Fruit fly (Drosophila melanogaster): ENCODE measurements around the gene poe.

poe gene

dm6 chr2L:8042645-8043281, 28.7 kb downstream of the poe start, which contains the start of gene RpL36A (continued):
- TF ChIP-seq kni (GFP tag; optimal IDR thresholded peaks at IDR 0.05) = no peak
- no peak for TF ChIP-seq CG10654 (GFP tag; optimal IDR thresholded peaks at IDR 0.05)
- TF ChIP-seq Lpt (GFP tag; optimal IDR thresholded peaks at IDR 0.05) = no peak
- TF ChIP-seq Awh (GFP tag; IDR thresholded peaks at IDR 0.05) = peak; percentile 53; the same call in 1 of the 2 replicates
- peak; percentile 73 for TF ChIP-seq unc-4 (GFP tag; IDR thresholded peaks at IDR 0.05; ENCODE audit: partially characterized antibody)
- peak; percentile 45 for TF ChIP-seq CG17359 (tag; optimal IDR thresholded peaks at IDR 0.05)
- peak; percentile 21 for TF ChIP-seq Usf (GFP tag; optimal IDR thresholded peaks at IDR 0.05)
- no peak for TF ChIP-seq az2 (GFP tag; optimal IDR thresholded peaks at IDR 0.05)
- TF ChIP-seq MESR4 (GFP tag; optimal IDR thresholded peaks at IDR 0.05) = peak; percentile 100
- TF ChIP-seq fd102C (GFP tag; optimal IDR thresholded peaks at IDR 0.05) = no peak
- TF ChIP-seq ci (GFP tag; IDR thresholded peaks at IDR 0.05) = peak; percentile 84
- no peak for TF ChIP-seq ab (GFP tag; optimal IDR thresholded peaks at IDR 0.05)
- TF ChIP-seq CG1832 (GFP tag; optimal IDR thresholded peaks at IDR 0.05) = no peak
- peak; percentile 94 for TF ChIP-seq knrl (GFP tag; IDR thresholded peaks at IDR 0.05; ENCODE audit: partially characterized antibody)
- peak; percentile 55 for TF ChIP-seq CG4328 (GFP tag; optimal IDR thresholded peaks at IDR 0.05)
- peak; percentile 61 for TF ChIP-seq Side (GFP tag; optimal IDR thresholded peaks at IDR 0.05)
- no peak for TF ChIP-seq br (optimal IDR thresholded peaks at IDR 0.05)
- peak; percentile 52 for TF ChIP-seq CG6813 (GFP tag; optimal IDR thresholded peaks at IDR 0.05)
- no peak for TF ChIP-seq CG6654 (GFP tag; optimal IDR thresholded peaks at IDR 0.05)
- peak; percentile 33; the same call in 1 of the 2 replicates for TF ChIP-seq CG32772 (GFP tag; IDR thresholded peaks at IDR 0.05)
- peak; percentile 89 for TF ChIP-seq dm (GFP tag; optimal IDR thresholded peaks at IDR 0.05)
- no peak for TF ChIP-seq CG5245 (GFP tag; optimal IDR thresholded peaks at IDR 0.05)
- TF ChIP-seq croc (GFP tag; conservative IDR thresholded peaks at IDR 0.05) = no peak
- TF ChIP-seq Hey (tag; optimal IDR thresholded peaks at IDR 0.05) = no peak
- TF ChIP-seq tup (GFP tag; optimal IDR thresholded peaks at IDR 0.05) = no peak
- TF ChIP-seq Ada2b (GFP tag; IDR thresholded peaks at IDR 0.05) = no peak; the same call in 1 of the 2 replicates
- TF ChIP-seq CG30020 (tag; optimal IDR thresholded peaks at IDR 0.05) = peak; percentile 86
- 0 out of 2 replicates have a peak, but pooled peaks have one; percentile 36 for TF ChIP-seq HLH3B (GFP tag; IDR thresholded peaks at IDR 0.05)
- TF ChIP-seq pho (GFP tag; optimal IDR thresholded peaks at IDR 0.05) = peak; percentile 54
- peak; percentile 20 for TF ChIP-seq Max (GFP tag; optimal IDR thresholded peaks at IDR 0.05)
- no peak for TF ChIP-seq CG5180 (GFP tag; optimal IDR thresholded peaks at IDR 0.05)
- TF ChIP-seq fu2 (GFP tag; optimal IDR thresholded peaks at IDR 0.05) = no peak
- peak; percentile 96 for TF ChIP-seq CG6791 (GFP tag; IDR thresholded peaks at IDR 0.05; ENCODE audit: partially characterized antibody)
- TF ChIP-seq CG10366 (GFP tag; IDR thresholded peaks at IDR 0.05) = peak; percentile 60
- no peak for TF ChIP-seq CG11560 (tag; IDR thresholded peaks at IDR 0.05)
- TF ChIP-seq chm (GFP tag; IDR thresholded peaks at IDR 0.05) = peak; percentile 81
- TF ChIP-seq Xrp1 (GFP tag; IDR thresholded peaks at IDR 0.05) = peak; percentile 12; the same call in 1 of the 2 replicates
- no peak for TF ChIP-seq Trl (optimal IDR thresholded peaks at IDR 0.05)
- TF ChIP-seq Trl (GFP tag; optimal IDR thresholded peaks at IDR 0.05) = peak; percentile 27
- TF ChIP-seq Aef1 (GFP tag; IDR thresholded peaks at IDR 0.05) = 0 out of 3 replicates have a peak, but pooled peaks have one; percentile 25
- TF ChIP-seq Tbp (GFP tag; optimal IDR thresholded peaks at IDR 0.05) = no peak
- TF ChIP-seq CG8290 (GFP tag; optimal IDR thresholded peaks at IDR 0.05) = no peak
- no peak for TF ChIP-seq CG8290 (tag; optimal IDR thresholded peaks at IDR 0.05)
- 0 out of 2 replicates have a peak, but pooled peaks have one; percentile 23 for TF ChIP-seq CG11696 (GFP tag; IDR thresholded peaks at IDR 0.05)
- TF ChIP-seq CG17328 (GFP tag; IDR thresholded peaks at IDR 0.05) = peak; percentile 63
- no peak for TF ChIP-seq pum (GFP tag; optimal IDR thresholded peaks at IDR 0.05)
- peak; percentile 16 for TF ChIP-seq sd (tag; optimal IDR thresholded peaks at IDR 0.05)
- peak; percentile 66 for TF ChIP-seq mam (GFP tag; optimal IDR thresholded peaks at IDR 0.05)
- no peak for TF ChIP-seq CG7271 (tag; optimal IDR thresholded peaks at IDR 0.05)
- no peak for TF ChIP-seq peb (GFP tag; IDR thresholded peaks at IDR 0.05)
- no peak for TF ChIP-seq Taf1 (GFP tag; IDR thresholded peaks at IDR 0.05)
